Worm (Caenorhabditis elegans) whole organism, L2 larva: Measurements from ENCODE around the gene E04F6.8.
A peak's percentile ranks its signal among the peaks of the same experiment; 100 is the strongest.

ENCODE experiments used
- ZK546.5 ChIP-seq: sonication (generic microtip); optimal IDR thresholded peaks from 2 replicates; lab custom pipeline; 2017; ENCODE audit warnings: missing biosample characterization, missing genetic modification characterization
- fos-1 ChIP-seq: fragments of 150-350 bp; optimal IDR thresholded peaks from 2 replicates; lab custom pipeline; 2014; ENCODE audit warnings: missing biosample characterization, missing genetic modification characterization
- lin-39 ChIP-seq: fragments of 150-350 bp; optimal IDR thresholded peaks from 2 replicates; lab custom pipeline; 2014; ENCODE audit warnings: missing biosample characterization, missing genetic modification reagents, missing genetic modification characterization
- nhr-11 ChIP-seq: fragments of 150-350 bp; optimal IDR thresholded peaks from 2 replicates; lab custom pipeline; 2014; ENCODE audit warnings: missing biosample characterization, missing genetic modification characterization
- nhr-23 ChIP-seq: fragments of 150-350 bp; optimal IDR thresholded peaks from 2 replicates; lab custom pipeline; 2014; ENCODE audit warnings: missing biosample characterization, missing genetic modification reagents, missing genetic modification characterization
- nhr-25 ChIP-seq: fragments of 150-350 bp; sonication (generic microtip); optimal IDR thresholded peaks from 3 replicates; lab custom pipeline; 2014; ENCODE audit warnings: missing biosample characterization, missing genetic modification characterization

DNA sequence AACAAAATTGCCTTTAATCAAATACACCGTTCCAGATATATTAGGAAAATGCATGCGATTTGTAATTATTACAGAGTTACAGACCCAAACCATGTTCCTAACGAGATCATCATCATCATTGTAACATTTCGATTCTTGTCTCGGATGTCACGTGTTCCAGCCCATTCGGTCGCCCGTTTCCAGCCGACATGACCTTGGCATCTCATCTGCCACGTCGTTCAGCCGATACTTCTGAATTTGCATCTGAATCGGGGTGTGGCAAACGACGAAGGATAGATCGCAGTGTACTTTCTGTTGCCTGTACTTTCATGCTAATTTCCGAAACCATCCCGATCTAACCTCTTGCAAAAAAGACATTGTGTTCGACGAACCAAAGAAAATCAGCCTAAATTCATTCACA lies 28.5 kb upstream of the E04F6.8 start:
- TF ChIP-seq fos-1 (tag; lab: Kevin White, UChicago) (no peak), lin-39 (tag; lab: Kevin White, UChicago) (no peak), nhr-25 (peak; percentile 15), nhr-23 (tag; lab: Kevin White, UChicago) (no peak), nhr-11 (no peak), ZK546.5 (no peak)
